Worm (Caenorhabditis elegans): ENCODE results near the gene T21D12.7.

Gene T21D12.7

DNA sequence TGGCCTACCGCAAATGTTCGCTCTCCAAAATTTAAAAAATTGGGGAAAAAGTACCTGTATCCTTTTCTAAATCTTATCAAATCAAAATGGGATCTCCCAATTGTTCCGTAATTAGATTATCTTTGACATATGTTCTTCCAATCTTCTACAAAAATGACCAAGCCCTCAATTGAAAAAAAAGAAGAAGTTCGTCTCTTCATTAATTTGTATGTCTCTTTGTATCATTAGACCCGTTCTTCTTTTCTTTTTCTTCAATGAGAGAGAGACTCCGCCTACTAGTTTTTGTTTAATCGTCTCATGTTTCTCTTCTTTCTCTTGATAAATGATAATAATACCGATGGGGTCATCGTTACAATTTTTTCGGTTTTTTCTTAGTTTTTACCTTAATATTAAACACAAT, 12.0 kb upstream of the T21D12.7 start (continued):
- TF ChIP-seq mep-1 (tag; optimal IDR thresholded peaks at IDR 0.05) (peak; percentile 4), lin-13 (GFP tag; optimal IDR thresholded peaks at IDR 0.05) (no peak), php-3 (GFP tag; IDR thresholded peaks at IDR 0.05) (no peak), nhr-25 (tag; optimal IDR thresholded peaks at IDR 0.05; ENCODE audit: borderline replicate concordance, insufficient read depth) (no peak), madf-9 (GFP tag; conservative IDR thresholded peaks at IDR 0.05) (no peak), sdz-12 (GFP tag; optimal IDR thresholded peaks at IDR 0.05) (no peak), dmd-6 (GFP tag; IDR thresholded peaks at IDR 0.05) (0 out of 2 replicates have a peak, but pooled peaks have one; percentile 14), lir-3 (tag; optimal IDR thresholded peaks at IDR 0.05) (no peak), tra-1 (GFP tag; IDR thresholded peaks at IDR 0.05) (0 out of 2 replicates have a peak, but pooled peaks have one; percentile 20), jun-1 (tag; optimal IDR thresholded peaks at IDR 0.05) (no peak), ceh-62 (tag; optimal IDR thresholded peaks at IDR 0.05) (no peak), ama-1 (optimal IDR thresholded peaks at IDR 0.05) (no peak), ZK337.2 (GFP tag; IDR thresholded peaks at IDR 0.05) (no peak), nhr-6 (tag; optimal IDR thresholded peaks at IDR 0.05) (no peak), fos-1 (tag; optimal IDR thresholded peaks at IDR 0.05) (no peak), aha-1 (tag) (peak; percentile 77), D1046.2 (GFP tag; IDR thresholded peaks at IDR 0.05) (no peak), nhr-237 (tag; optimal IDR thresholded peaks at IDR 0.05) (no peak), spr-3 (GFP tag; optimal IDR thresholded peaks at IDR 0.05) (no peak), nhr-48 (tag; optimal IDR thresholded peaks at IDR 0.05) (peak; percentile 11), nhr-11 (tag; optimal IDR thresholded peaks at IDR 0.05) (no peak), lin-38 (GFP tag; IDR thresholded peaks at IDR 0.05) (no peak), dmd-9 (GFP tag; IDR thresholded peaks at IDR 0.05) (no peak), ces-1 (GFP tag; optimal IDR thresholded peaks at IDR 0.05) (no peak)

ce11 chrIV:302743-303142, 11.5 kb upstream of the T21D12.7 start:
- TF ChIP-seq arid-1 (GFP tag; conservative IDR thresholded peaks at IDR 0.05), result no peak
- no peak for TF ChIP-seq fkh-10 (GFP tag; optimal IDR thresholded peaks at IDR 0.05)
- TF ChIP-seq Y75B8A.6 (GFP tag; IDR thresholded peaks at IDR 0.05), result no peak
- TF ChIP-seq madf-9 (GFP tag; conservative IDR thresholded peaks at IDR 0.05), result no peak
- no peak for TF ChIP-seq ceh-44 (GFP tag; IDR thresholded peaks at IDR 0.05)
- no peak for TF ChIP-seq ztf-11 (tag; optimal IDR thresholded peaks at IDR 0.05)
- TF ChIP-seq egl-43 (GFP tag; IDR thresholded peaks at IDR 0.05), result no peak
- no peak for TF ChIP-seq F26F4.8 (GFP tag; conservative IDR thresholded peaks at IDR 0.05)
- no peak for TF ChIP-seq F44E2.7 (GFP tag; IDR thresholded peaks at IDR 0.05)
- TF ChIP-seq daf-12 (tag; optimal IDR thresholded peaks at IDR 0.05), result no peak
- TF ChIP-seq ceh-28 (tag; optimal IDR thresholded peaks at IDR 0.05), result no peak
- no peak for TF ChIP-seq T26A8.4 (GFP tag; IDR thresholded peaks at IDR 0.05)
- no peak for TF ChIP-seq mxl-2 (GFP tag; conservative IDR thresholded peaks at IDR 0.05)
- peak in 1 of 2 experiments; percentile 8 for TF ChIP-seq lsy-2 (tag; optimal IDR thresholded peaks at IDR 0.05)
- peak in 1 of 2 experiments; percentile 85 for TF ChIP-seq unc-62 (GFP tag; optimal IDR thresholded peaks at IDR 0.05 in 1 of 2)
- TF ChIP-seq unc-62 (tag; optimal IDR thresholded peaks at IDR 0.05), result no peak
- TF ChIP-seq skn-1 (tag; optimal IDR thresholded peaks at IDR 0.05), result no peak
- no peak for TF ChIP-seq php-3 (GFP tag; IDR thresholded peaks at IDR 0.05)
- peak; percentile 33 for TF ChIP-seq mxl-3 (GFP tag; optimal IDR thresholded peaks at IDR 0.05)
- TF ChIP-seq pqm-1 (tag; optimal IDR thresholded peaks at IDR 0.05), result no peak
- TF ChIP-seq sdz-12 (GFP tag; optimal IDR thresholded peaks at IDR 0.05), result no peak
- no peak for TF ChIP-seq nhr-6 (tag; optimal IDR thresholded peaks at IDR 0.05)
- TF ChIP-seq nhr-42 (GFP tag; IDR thresholded peaks at IDR 0.05), result no peak
- peak; percentile 40 for TF ChIP-seq nhr-28 (tag; optimal IDR thresholded peaks at IDR 0.05)
- no peak for TF ChIP-seq nhr-48 (tag; optimal IDR thresholded peaks at IDR 0.05)
- no peak for TF ChIP-seq ceh-20 (GFP tag; IDR thresholded peaks at IDR 0.05)
- TF ChIP-seq ama-1 (optimal IDR thresholded peaks at IDR 0.05), result no peak
- peak; percentile 70 for TF ChIP-seq hlh-30 (tag; optimal IDR thresholded peaks at IDR 0.05; ENCODE audit: insufficient read depth)
- no peak for TF ChIP-seq saeg-2 (GFP tag; IDR thresholded peaks at IDR 0.05)
- no peak for TF ChIP-seq nhr-25 (tag; optimal IDR thresholded peaks at IDR 0.05; ENCODE audit: borderline replicate concordance, insufficient read depth)
- TF ChIP-seq mdt-29 (GFP tag; IDR thresholded peaks at IDR 0.05), result no peak
- no peak for TF ChIP-seq madf-5 (GFP tag; IDR thresholded peaks at IDR 0.05)
- TF ChIP-seq ctbp-1 (GFP tag; IDR thresholded peaks at IDR 0.05), result no peak
- no peak for TF ChIP-seq dmd-6 (GFP tag; IDR thresholded peaks at IDR 0.05)
- TF ChIP-seq ceh-32 (tag; optimal IDR thresholded peaks at IDR 0.05; ENCODE audit: poor library complexity), result no peak

Data from whole organism, L4 larva.